Fruit fly (Drosophila melanogaster): ENCODE measurements around the gene moi.

The moi gene

DNA sequence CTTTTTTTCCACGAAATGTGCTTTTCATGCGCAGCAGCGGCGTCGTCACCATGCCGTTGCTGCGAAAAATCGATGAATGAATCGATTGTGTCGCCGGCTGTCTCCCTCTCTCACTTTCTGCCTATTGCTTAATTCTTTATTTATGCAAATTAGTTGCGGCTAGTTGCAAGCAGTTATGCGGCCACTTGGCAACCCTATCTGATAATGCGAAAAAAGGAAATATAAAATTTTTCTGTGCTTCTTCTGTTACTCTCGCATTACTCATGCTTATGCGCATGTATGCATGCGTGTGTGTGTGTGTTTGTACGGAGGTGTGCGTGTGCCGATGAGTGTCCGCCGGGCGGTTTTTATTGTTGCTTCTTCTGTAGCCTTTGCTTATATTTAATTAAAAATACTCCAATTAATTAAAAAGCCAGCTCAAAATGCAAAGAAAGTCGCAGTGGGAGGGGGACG lies 11.6 kb upstream of the moi start (continued):
- TF ChIP-seq CG3995 (GFP tag; optimal IDR thresholded peaks at IDR 0.05): no peak
- peak; percentile 58 for TF ChIP-seq CG12071 (GFP tag; optimal IDR thresholded peaks at IDR 0.05)
- no peak for TF ChIP-seq CG6683 (GFP tag; optimal IDR thresholded peaks at IDR 0.05)
- no peak for TF ChIP-seq oc (tag; optimal IDR thresholded peaks at IDR 0.05)
- TF ChIP-seq slbo (GFP tag; IDR thresholded peaks at IDR 0.05): peak; percentile 33
- TF ChIP-seq Ets65A (GFP tag): no peak
- no peak for TF ChIP-seq ac (GFP tag; optimal IDR thresholded peaks at IDR 0.05)
- no peak for TF ChIP-seq CG10979 (tag; optimal IDR thresholded peaks at IDR 0.05)
- no peak for TF ChIP-seq CG12155 (GFP tag; optimal IDR thresholded peaks at IDR 0.05)
- TF ChIP-seq tgo (GFP tag; IDR thresholded peaks at IDR 0.05): no peak
- TF ChIP-seq sim (GFP tag; IDR thresholded peaks at IDR 0.05): no peak
- TF ChIP-seq HmgZ (tag; optimal IDR thresholded peaks at IDR 0.05): no peak
- TF ChIP-seq ssp (GFP tag; IDR thresholded peaks at IDR 0.05): no peak
- TF ChIP-seq pita (GFP tag; optimal IDR thresholded peaks at IDR 0.05): no peak
- TF ChIP-seq tio (GFP tag; optimal IDR thresholded peaks at IDR 0.05): no peak
- no peak for TF ChIP-seq gfzf (GFP tag; optimal IDR thresholded peaks at IDR 0.05)
- no peak for TF ChIP-seq CG9215 (GFP tag; IDR thresholded peaks at IDR 0.05)
- TF ChIP-seq Pdp1 (GFP tag; optimal IDR thresholded peaks at IDR 0.05): peak in 1 of 2 experiments; percentile 15
- no peak for TF ChIP-seq CG14860 (GFP tag; IDR thresholded peaks at IDR 0.05; ENCODE audit: partially characterized antibody)
- no peak for TF ChIP-seq bcd (GFP tag; optimal IDR thresholded peaks at IDR 0.05)
- no peak for TF ChIP-seq p53 (GFP tag; optimal IDR thresholded peaks at IDR 0.05)
- 0 out of 2 replicates have a peak, but pooled peaks have one; percentile 10 for TF ChIP-seq wdn (GFP tag; IDR thresholded peaks at IDR 0.05)
- no peak for TF ChIP-seq CG31441 (GFP tag; IDR thresholded peaks at IDR 0.05)
- no peak for TF ChIP-seq CG11398 (GFP tag; optimal IDR thresholded peaks at IDR 0.05)
- TF ChIP-seq btn (GFP tag; optimal IDR thresholded peaks at IDR 0.05): no peak
- no peak for TF ChIP-seq CG10565 (GFP tag; optimal IDR thresholded peaks at IDR 0.05)
- TF ChIP-seq odd (GFP tag; optimal IDR thresholded peaks at IDR 0.05): no peak
- no peak for TF ChIP-seq E2f1 (GFP tag; IDR thresholded peaks at IDR 0.05)
- no peak for TF ChIP-seq fu2 (GFP tag; optimal IDR thresholded peaks at IDR 0.05)
- no peak for TF ChIP-seq emc (GFP tag; optimal IDR thresholded peaks at IDR 0.05)
- TF ChIP-seq CG32772 (GFP tag; IDR thresholded peaks at IDR 0.05): no peak
- no peak for TF ChIP-seq CG11723 (GFP tag; optimal IDR thresholded peaks at IDR 0.05)
- TF ChIP-seq Nf-YC (tag; optimal IDR thresholded peaks at IDR 0.05): no peak
- no peak for TF ChIP-seq CG15696 (tag; optimal IDR thresholded peaks at IDR 0.05)
- no peak for TF ChIP-seq CG17829 (tag; optimal IDR thresholded peaks at IDR 0.05)
- peak; percentile 71 for TF ChIP-seq vvl (GFP tag; IDR thresholded peaks at IDR 0.05)
- no peak for TF ChIP-seq CG7556 (GFP tag; optimal IDR thresholded peaks at IDR 0.05)
- no peak for TF ChIP-seq CG15011 (GFP tag; optimal IDR thresholded peaks at IDR 0.05)
- no peak for TF ChIP-seq Atf3 (GFP tag; optimal IDR thresholded peaks at IDR 0.05)
- TF ChIP-seq CG43689 (GFP tag; IDR thresholded peaks at IDR 0.05): no peak
- no peak for TF ChIP-seq Hmx (GFP tag; optimal IDR thresholded peaks at IDR 0.05)
- TF ChIP-seq exex (tag; optimal IDR thresholded peaks at IDR 0.05): no peak
- TF ChIP-seq CG34422 (GFP tag; IDR thresholded peaks at IDR 0.05): no peak; the same call in 2 of the 3 replicates
- no peak for TF ChIP-seq HLHmδ (GFP tag; optimal IDR thresholded peaks at IDR 0.05)
- no peak for TF ChIP-seq mam (GFP tag; optimal IDR thresholded peaks at IDR 0.05)
- TF ChIP-seq CG12744 (GFP tag; optimal IDR thresholded peaks at IDR 0.05): no peak
- TF ChIP-seq Dref (GFP tag; IDR thresholded peaks at IDR 0.05): no peak
- no peak for TF ChIP-seq vnd (GFP tag; IDR thresholded peaks at IDR 0.05; ENCODE audit: partially characterized antibody)
- TF ChIP-seq Dfd (GFP tag; optimal IDR thresholded peaks at IDR 0.05): no peak
- no peak for TF ChIP-seq CG9876 (GFP tag; optimal IDR thresholded peaks at IDR 0.05)
- TF ChIP-seq CG1233 (GFP tag; optimal IDR thresholded peaks at IDR 0.05): no peak
- TF ChIP-seq CG7372 (GFP tag; IDR thresholded peaks at IDR 0.05): no peak

All from whole organism, embryonic.